Fruit fly (Drosophila melanogaster) whole organism, prepupa: ENCODE results near the gene smal.
A peak's percentile ranks its signal among the peaks of the same experiment; 100 is the strongest.

ENCODE experiments used
- CG6163 ChIP-seq: fragments of 200-800 bp; sonication (Bioruptor generic); IDR thresholded peaks from 3 replicates; pipeline ENCODE4 v1.3.6; 2022; ENCODE audit warnings: missing biosample characterization, missing genetic modification characterization
- Eip78C ChIP-seq: fragments of 200-800 bp; sonication (Bioruptor generic); peaks from one replicate; lab custom pipeline; 2016; ENCODE audit warnings: missing biosample characterization, missing genetic modification characterization
- Ets96B ChIP-seq: fragments of 200-800 bp; optimal IDR thresholded peaks from 2 replicates; lab custom pipeline; 2019; ENCODE audit warnings: missing biosample characterization, mild to moderate bottlenecking, missing genetic modification characterization, moderate library complexity
- Hr4 ChIP-seq: fragments of 200-800 bp; sonication (Bioruptor generic); optimal IDR thresholded peaks from 3 replicates; lab custom pipeline; 2016; ENCODE audit warnings: missing biosample characterization, missing genetic modification characterization
- OdsH ChIP-seq: fragments of 200-800 bp; sonication (Bioruptor generic); optimal IDR thresholded peaks from 3 replicates; lab custom pipeline; 2016; ENCODE audit warnings: missing biosample characterization, missing genetic modification characterization
- dsx ChIP-seq: fragments of 200-800 bp; optimal IDR thresholded peaks from 3 replicates; lab custom pipeline; 2019; ENCODE audit warnings: missing biosample characterization, mild to moderate bottlenecking, missing genetic modification characterization, moderate library complexity; ENCODE audit not compliant: poor library complexity, severe bottlenecking
- svp ChIP-seq: fragments of 200-800 bp; sonication (Bioruptor generic); peaks from one replicate; lab custom pipeline; 2016; ENCODE audit warnings: missing biosample characterization, missing genetic modification characterization
- vri ChIP-seq: fragments of 200-800 bp; sonication (Bioruptor generic); optimal IDR thresholded peaks from 3 replicates; lab custom pipeline; 2016; ENCODE audit warnings: missing biosample characterization, mild to moderate bottlenecking, missing genetic modification characterization

Gene smal

DNA sequence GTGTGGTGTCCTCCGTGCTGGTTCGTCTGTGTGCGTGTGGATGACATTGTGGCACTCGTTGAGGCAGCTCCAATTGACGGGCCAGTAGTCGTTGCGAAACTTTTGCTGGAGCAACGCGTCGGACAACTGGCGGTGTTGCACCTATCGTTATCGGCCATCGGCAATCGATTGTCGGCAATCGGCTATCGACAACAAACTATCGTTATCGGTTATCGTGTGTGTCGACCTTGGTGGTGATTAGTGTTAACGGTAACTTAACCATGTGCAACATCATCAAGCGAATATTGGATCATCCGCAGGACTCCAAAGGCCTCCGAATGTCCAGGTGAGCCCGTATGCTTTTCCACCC is 74.0 kb downstream of the smal start, which contains the start of gene Ddr:
Gene Ddr (plus strand): TSS at position 119 of the 349 bp plus-strand sequence.
- TF ChIP-seq OdsH (GFP tag; lab: Kevin White, UChicago) (no peak), CG6163 (GFP tag; lab: Robert Waterston, UW) (0 out of 3 replicates have a peak, but pooled peaks have one; percentile 44)

DNA sequence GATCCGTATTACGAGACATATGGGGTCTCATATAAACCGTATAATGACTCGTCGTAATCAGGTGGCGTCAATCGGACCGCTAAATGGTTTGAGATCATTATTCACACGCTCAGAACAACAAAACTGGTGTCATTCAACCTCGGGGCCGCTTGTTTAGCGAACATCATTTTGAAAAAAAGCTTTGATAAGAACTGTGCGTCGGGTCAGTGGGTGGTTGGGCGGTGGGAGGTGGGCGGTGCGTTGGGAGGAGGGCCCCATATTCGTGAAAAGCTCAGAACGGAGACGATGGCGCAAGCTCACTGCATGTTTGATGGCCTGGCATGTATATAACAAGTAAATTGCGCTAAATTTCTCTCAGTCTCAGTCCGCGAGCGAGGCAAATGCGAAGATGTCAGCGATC is 76.6 kb downstream of the smal start, which contains the start of gene AANATL2:
Gene AANATL2 (plus strand): TSS at position 372 of the 400 bp plus-strand sequence.
- TF ChIP-seq Hr4, result no peak
- TF ChIP-seq svp (GFP tag; lab: Kevin White, UChicago), result peak; percentile 65
- peak; percentile 50 for TF ChIP-seq vri (GFP tag; lab: Kevin White, UChicago)

- no peak for TF ChIP-seq Hr4
- TF ChIP-seq Ets96B (tag; lab: Kevin White, UChicago), result no peak
- no peak for TF ChIP-seq vri (GFP tag; lab: Kevin White, UChicago)
- TF ChIP-seq dsx (GFP tag; lab: Kevin White, UChicago), result peak; percentile 60
- TF ChIP-seq Eip78C (GFP tag; lab: Kevin White, UChicago), result peak; percentile 8
These were observed 80.7 kb downstream of the smal start for dm6 chr2L:6259629-6260028.
